Fruit fly (Drosophila melanogaster) whole organism, embryonic: ENCODE measurements around the gene tra.

Experiments used
- Ada2b ChIP-seq: fragments of 200-800 bp; sonication (Bioruptor generic); IDR thresholded peaks from 2 replicates; pipeline ENCODE4 v1.3.6; 2022; ENCODE audit warnings: missing biosample characterization, missing genetic modification characterization
- Antp ChIP-seq: fragments of 200-800 bp; sonication (Bioruptor generic); optimal IDR thresholded peaks from 3 replicates; lab custom pipeline; 2016; ENCODE audit warnings: missing biosample characterization, missing genetic modification characterization
- Blimp-1 ChIP-seq: fragments of 200-800 bp; sonication (Bioruptor generic); optimal IDR thresholded peaks from 3 replicates; lab custom pipeline; 2018; ENCODE audit warnings: missing biosample characterization, missing genetic modification characterization, mild to moderate bottlenecking, moderate library complexity, missing genetic modification reagents
- Bteb2 ChIP-seq: fragments of 200-800 bp; sonication (Bioruptor generic); optimal IDR thresholded peaks from 2 replicates; lab custom pipeline; 2016; ENCODE audit warnings: missing biosample characterization, missing genetic modification characterization
- C15 ChIP-seq: fragments of 200-800 bp; sonication (Bioruptor generic); IDR thresholded peaks from 3 replicates; pipeline ENCODE4 v1.3.6; 2022; ENCODE audit warnings: missing biosample characterization, missing genetic modification characterization
- CG11085 ChIP-seq: fragments of 200-800 bp; sonication (Bioruptor generic); IDR thresholded peaks from 2 replicates; pipeline ENCODE4 v1.3.6; 2022; ENCODE audit warnings: missing biosample characterization, missing genetic modification characterization
- CG12219 ChIP-seq: fragments of 200-800 bp; sonication (Bioruptor generic); optimal IDR thresholded peaks from 3 replicates; lab custom pipeline; 2018; ENCODE audit warnings: missing biosample characterization, mild to moderate bottlenecking, missing genetic modification characterization
- CG14710 ChIP-seq: fragments of 200-800 bp; sonication (Bioruptor generic); optimal IDR thresholded peaks from 3 replicates; lab custom pipeline; 2019; ENCODE audit warnings: missing biosample characterization, mild to moderate bottlenecking, missing genetic modification characterization, moderate library complexity
- CG1529 ChIP-seq: fragments of 200-800 bp; sonication (Bioruptor generic); optimal IDR thresholded peaks from 3 replicates; lab custom pipeline; 2018; ENCODE audit warnings: missing biosample characterization, missing genetic modification characterization
- CG17186 ChIP-seq: fragments of 200-800 bp; sonication (Bioruptor generic); optimal IDR thresholded peaks from 3 replicates; lab custom pipeline; 2017; ENCODE audit warnings: missing biosample characterization, missing genetic modification reagents, missing genetic modification characterization
- CG17361 ChIP-seq: fragments of 200-800 bp; sonication (Bioruptor generic); IDR thresholded peaks from 3 replicates; pipeline ENCODE4 v1.3.6; 2022; ENCODE audit warnings: missing biosample characterization, missing genetic modification characterization
- CG17568 ChIP-seq: fragments of 200-800 bp; sonication (Bioruptor generic); optimal IDR thresholded peaks from 2 replicates; lab custom pipeline; 2018; ENCODE audit warnings: missing biosample characterization, mild to moderate bottlenecking, missing genetic modification characterization, moderate library complexity
- CG17912 ChIP-seq: fragments of 200-800 bp; sonication (Bioruptor generic); optimal IDR thresholded peaks from 2 replicates; lab custom pipeline; 2018; ENCODE audit warnings: missing biosample characterization, mild to moderate bottlenecking, missing genetic modification characterization
- CG18262 ChIP-seq: fragments of 200-800 bp; optimal IDR thresholded peaks from 3 replicates; lab custom pipeline; 2019; ENCODE audit warnings: missing biosample characterization, mild to moderate bottlenecking, missing genetic modification characterization, moderate library complexity
- CG2889 ChIP-seq: fragments of 200-800 bp; sonication (Bioruptor generic); IDR thresholded peaks from 3 replicates; pipeline ENCODE4 v1.3.6; 2022; ENCODE audit warnings: missing biosample characterization, missing genetic modification characterization
- CG30020 ChIP-seq: fragments of 200-800 bp; optimal IDR thresholded peaks from 2 replicates; lab custom pipeline; 2019; ENCODE audit warnings: missing biosample characterization, mild to moderate bottlenecking, missing genetic modification characterization, moderate library complexity
- CG3407 ChIP-seq: fragments of 200-800 bp; sonication (Bioruptor generic); optimal IDR thresholded peaks from 2 replicates; lab custom pipeline; 2018; ENCODE audit warnings: missing biosample characterization, mild to moderate bottlenecking, missing genetic modification characterization
- CG3838 ChIP-seq: fragments of 200-800 bp; sonication (Bioruptor generic); optimal IDR thresholded peaks from 3 replicates; lab custom pipeline; 2016; ENCODE audit warnings: missing biosample characterization, missing genetic modification characterization
- CG4854 ChIP-seq: fragments of 200-800 bp; sonication (Bioruptor generic); optimal IDR thresholded peaks from 2 replicates; lab custom pipeline; 2016; ENCODE audit warnings: missing biosample characterization, missing genetic modification characterization, inconsistent platforms
- CG5953 ChIP-seq: fragments of 200-800 bp; sonication (Bioruptor generic); IDR thresholded peaks from 2 replicates; pipeline ENCODE4 v1.3.6; 2022; ENCODE audit warnings: missing biosample characterization, missing genetic modification characterization
- CG8924 ChIP-seq: fragments of 200-800 bp; optimal IDR thresholded peaks from 3 replicates; lab custom pipeline; 2019; ENCODE audit warnings: missing biosample characterization, mild to moderate bottlenecking, missing genetic modification characterization, moderate library complexity
- CG9797 ChIP-seq: fragments of 200-800 bp; sonication (Bioruptor generic); optimal IDR thresholded peaks from 3 replicates; lab custom pipeline; 2018; ENCODE audit warnings: missing biosample characterization, mild to moderate bottlenecking, missing genetic modification characterization
- Dbx ChIP-seq: fragments of 200-800 bp; sonication (Bioruptor generic); IDR thresholded peaks from 3 replicates; pipeline ENCODE4 v1.3.6; 2022; ENCODE audit warnings: missing biosample characterization, missing genetic modification characterization
- Dip2 ChIP-seq: fragments of 200-800 bp; sonication (Bioruptor generic); IDR thresholded peaks from 2 replicates; pipeline ENCODE4 v1.3.6; 2022; ENCODE audit warnings: missing biosample characterization, missing genetic modification characterization
- ERR ChIP-seq: fragments of 200-800 bp; sonication (Bioruptor generic); optimal IDR thresholded peaks from 2 replicates; lab custom pipeline; 2016; ENCODE audit warnings: missing biosample characterization, missing genetic modification characterization
- Fer1 ChIP-seq: fragments of 200-800 bp; sonication (Bioruptor generic); optimal IDR thresholded peaks from 2 replicates; lab custom pipeline; 2017; ENCODE audit warnings: missing biosample characterization, mild to moderate bottlenecking, missing genetic modification characterization
- MBD-R2 ChIP-seq: fragments of 200-800 bp; sonication (Bioruptor generic); IDR thresholded peaks from 2 replicates; pipeline ENCODE4 v1.3.6; 2022; ENCODE audit warnings: missing biosample characterization, missing genetic modification characterization
- Mad ChIP-seq: fragments of 200-800 bp; sonication (Bioruptor generic); optimal IDR thresholded peaks from 2 replicates; lab custom pipeline; 2016; ENCODE audit warnings: missing biosample characterization, missing genetic modification characterization
- NC2α ChIP-seq: fragments of 200-800 bp; sonication (Bioruptor generic); optimal IDR thresholded peaks from 2 replicates; lab custom pipeline; 2016; ENCODE audit warnings: missing biosample characterization, missing genetic modification characterization
- NFAT ChIP-seq: fragments of 200-800 bp; sonication (Bioruptor generic); IDR thresholded peaks from 2 replicates; pipeline ENCODE4 v1.3.6; 2022; ENCODE audit warnings: missing biosample characterization, missing genetic modification characterization
- Nf-YB ChIP-seq: fragments of 200-800 bp; sonication (Bioruptor generic); optimal IDR thresholded peaks from 3 replicates; lab custom pipeline; 2019; ENCODE audit warnings: missing biosample characterization, mild to moderate bottlenecking, missing genetic modification characterization, moderate library complexity
- Ssrp ChIP-seq: fragments of 200-800 bp; sonication (Bioruptor generic); optimal IDR thresholded peaks from 2 replicates; lab custom pipeline; 2018; ENCODE audit warnings: missing biosample characterization, mild to moderate bottlenecking, missing genetic modification characterization, moderate library complexity
- YL-1 ChIP-seq: fragments of 200-800 bp; sonication (Bioruptor generic); optimal IDR thresholded peaks from 3 replicates; lab custom pipeline; 2017; ENCODE audit warnings: missing biosample characterization, mild to moderate bottlenecking, missing genetic modification characterization
- aop ChIP-seq: fragments of 200-800 bp; sonication (Bioruptor generic); IDR thresholded peaks from 2 replicates; pipeline ENCODE4 v1.3.6; 2022; ENCODE audit warnings: missing biosample characterization, missing genetic modification characterization
- br ChIP-seq: fragments of >200 bp; optimal IDR thresholded peaks from 2 replicates; lab custom pipeline; 2017
- bsh ChIP-seq, 2 experiments: fragments of 200-800 bp; sonication (Bioruptor generic); optimal IDR thresholded peaks; 2 replicates each; lab custom pipeline; 2017 to 2018; ENCODE audit warnings: mild to moderate bottlenecking in 2 of 2, missing biosample characterization in 2 of 2, missing genetic modification characterization in 2 of 2, moderate library complexity in 1 of 2
- ci ChIP-seq: fragments of 200-800 bp; sonication (Bioruptor generic); IDR thresholded peaks from 3 replicates; pipeline ENCODE4 v1.3.6; 2022; ENCODE audit warnings: missing biosample characterization, missing genetic modification characterization
- en ChIP-seq: fragments of 200-800 bp; sonication (Bioruptor generic); optimal IDR thresholded peaks from 2 replicates; lab custom pipeline; 2016; ENCODE audit warnings: missing biosample characterization, missing genetic modification characterization
- grn ChIP-seq: fragments of 200-800 bp; sonication (Bioruptor generic); optimal IDR thresholded peaks from 3 replicates; lab custom pipeline; 2017; ENCODE audit warnings: missing biosample characterization, missing genetic modification characterization
- jigr1 ChIP-seq: fragments of 200-800 bp; sonication (Bioruptor generic); IDR thresholded peaks from 3 replicates; pipeline ENCODE4 v1.3.6; 2022; ENCODE audit warnings: missing biosample characterization, missing genetic modification characterization
- klu ChIP-seq: fragments of 200-800 bp; sonication (Bioruptor generic); IDR thresholded peaks from 2 replicates; pipeline ENCODE4 v1.3.6; 2022; ENCODE audit warnings: missing biosample characterization, missing genetic modification characterization
- mirr ChIP-seq: fragments of 200-800 bp; sonication (Bioruptor generic); optimal IDR thresholded peaks from 3 replicates; lab custom pipeline; 2018; ENCODE audit warnings: missing biosample characterization, mild to moderate bottlenecking, missing genetic modification characterization
- nerfin-2 ChIP-seq: fragments of 200-800 bp; sonication (Bioruptor generic); IDR thresholded peaks from 2 replicates; pipeline ENCODE4 v1.3.6; 2022; ENCODE audit warnings: missing biosample characterization, missing genetic modification characterization; ENCODE audit not compliant: partially characterized antibody
- otp ChIP-seq: fragments of 200-800 bp; sonication (Bioruptor generic); IDR thresholded peaks from 3 replicates; pipeline ENCODE4, ENCODE4 v1.3.6; 2022; ENCODE audit warnings: missing biosample characterization, missing genetic modification characterization
- pum ChIP-seq: fragments of 200-800 bp; sonication (Bioruptor generic); optimal IDR thresholded peaks from 2 replicates; lab custom pipeline; 2016; ENCODE audit warnings: missing biosample characterization, missing genetic modification characterization
- sens-2 ChIP-seq: fragments of 200-800 bp; sonication (Bioruptor generic); IDR thresholded peaks from 2 replicates; pipeline ENCODE4 v1.3.6; 2022; ENCODE audit warnings: missing biosample characterization, missing genetic modification characterization
- sisA ChIP-seq: fragments of 200-800 bp; sonication (Bioruptor generic); IDR thresholded peaks from 2 replicates; pipeline ENCODE4 v1.3.6; 2022; ENCODE audit warnings: missing biosample characterization, missing genetic modification characterization
- sob ChIP-seq: fragments of 200-800 bp; sonication (Bioruptor generic); IDR thresholded peaks from 2 replicates; pipeline ENCODE4 v1.3.6; 2022; ENCODE audit warnings: missing biosample characterization, missing genetic modification characterization
- stc ChIP-seq: fragments of 200-800 bp; sonication (Bioruptor generic); IDR thresholded peaks from 2 replicates; pipeline ENCODE4 v1.3.6; 2022; ENCODE audit warnings: missing biosample characterization, missing genetic modification characterization
- usp ChIP-seq: fragments of >200 bp; optimal IDR thresholded peaks from 2 replicates; lab custom pipeline; 2017; ENCODE audit warnings: missing biosample characterization, missing genetic modification characterization
- wek ChIP-seq: fragments of 200-800 bp; sonication (Bioruptor generic); optimal IDR thresholded peaks from 3 replicates; lab custom pipeline; 2018; ENCODE audit warnings: missing biosample characterization, mild to moderate bottlenecking, missing genetic modification characterization, moderate library complexity
- zfh1 ChIP-seq: fragments of 200-800 bp; sonication (Bioruptor generic); IDR thresholded peaks from 3 replicates; pipeline ENCODE4 v1.3.6; 2022; ENCODE audit warnings: missing biosample characterization, missing genetic modification characterization
- zfh2 ChIP-seq: fragments of 200-800 bp; sonication (Bioruptor generic); optimal IDR thresholded peaks from 2 replicates; lab custom pipeline; 2016; ENCODE audit warnings: missing biosample characterization, missing genetic modification characterization

tra gene

dm6 chr3L:16635566-16636210 is 44.8 kb upstream of the tra start (continued):
- TF ChIP-seq CG9797 (GFP tag; lab: Kevin White, UChicago), result no peak
- no peak for TF ChIP-seq jigr1 (GFP tag; lab: Robert Waterston, UW)
- peak; percentile 64 for TF ChIP-seq CG18262 (tag; lab: Kevin White, UChicago)
- TF ChIP-seq CG3407 (GFP tag; lab: Kevin White, UChicago), result no peak
- TF ChIP-seq grn (GFP tag; lab: Kevin White, UChicago), result no peak
- TF ChIP-seq aop (GFP tag; lab: Robert Waterston, UW), result no peak
- no peak for TF ChIP-seq br
- no peak for TF ChIP-seq CG17186 (GFP tag; lab: Kevin White, UChicago)
- TF ChIP-seq CG17568, result no peak
- TF ChIP-seq NFAT, result no peak
- no peak for TF ChIP-seq Ada2b
- TF ChIP-seq CG2889 (GFP tag; lab: Robert Waterston, UW), result no peak
- no peak for TF ChIP-seq MBD-R2
- no peak for TF ChIP-seq Mad
- peak; percentile 9 for TF ChIP-seq Blimp-1 (GFP tag; lab: Kevin White, UChicago)
- TF ChIP-seq bsh (GFP tag; optimal IDR thresholded peaks at IDR 0.05; lab: Kevin White, UChicago), result peak; percentile 21 to 43
- TF ChIP-seq CG5953, result no peak
- TF ChIP-seq CG1529, result peak; percentile 8
- TF ChIP-seq Antp (GFP tag; lab: Kevin White, UChicago), result no peak
- TF ChIP-seq CG8924, result peak; percentile 30
- no peak for TF ChIP-seq wek (GFP tag; lab: Kevin White, UChicago)
- no peak for TF ChIP-seq CG4854 (GFP tag; lab: Kevin White, UChicago)
- TF ChIP-seq ERR, result no peak
- no peak for TF ChIP-seq nerfin-2 (GFP tag; lab: Robert Waterston, UW)
- no peak for TF ChIP-seq zfh2 (GFP tag; lab: Kevin White, UChicago)
- no peak for TF ChIP-seq CG12219
- TF ChIP-seq zfh1 (GFP tag; lab: Robert Waterston, UW), result no peak
- no peak for TF ChIP-seq NC2α (GFP tag; lab: Kevin White, UChicago)
- no peak for TF ChIP-seq CG30020 (tag; lab: Kevin White, UChicago)
- TF ChIP-seq CG14710 (tag; lab: Kevin White, UChicago), result peak; percentile 29
- TF ChIP-seq CG17912 (GFP tag; lab: Kevin White, UChicago), result no peak
- no peak for TF ChIP-seq usp (GFP tag; lab: Kevin White, UChicago)
- no peak for TF ChIP-seq en
- no peak for TF ChIP-seq CG3838
- no peak for TF ChIP-seq Dip2 (GFP tag; lab: Robert Waterston, UW)
- no peak for TF ChIP-seq otp
- no peak for TF ChIP-seq stc (GFP tag; lab: Robert Waterston, UW)
- TF ChIP-seq sens-2 (GFP tag; lab: Robert Waterston, UW), result no peak
- TF ChIP-seq klu (GFP tag; lab: Robert Waterston, UW), result no peak
- TF ChIP-seq CG17361 (GFP tag; lab: Robert Waterston, UW), result peak; percentile 59; the same call in 2 of the 3 replicates
- TF ChIP-seq mirr (GFP tag; lab: Kevin White, UChicago), result no peak
- TF ChIP-seq C15 (GFP tag; lab: Robert Waterston, UW), result no peak
- TF ChIP-seq Bteb2 (GFP tag; lab: Kevin White, UChicago), result no peak
- no peak for TF ChIP-seq Nf-YB (GFP tag; lab: Kevin White, UChicago)
- TF ChIP-seq ci (GFP tag; lab: Robert Waterston, UW), result no peak
- TF ChIP-seq sisA (GFP tag; lab: Robert Waterston, UW), result no peak
- TF ChIP-seq Fer1, result no peak
- 0 out of 2 replicates have a peak, but pooled peaks have one; percentile 18 for TF ChIP-seq sob (GFP tag; lab: Robert Waterston, UW)
- TF ChIP-seq pum (GFP tag; lab: Kevin White, UChicago), result no peak
- no peak for TF ChIP-seq CG11085 (GFP tag; lab: Robert Waterston, UW)
- no peak for TF ChIP-seq Dbx
- peak; percentile 13 for TF ChIP-seq Ssrp
- no peak for TF ChIP-seq YL-1 (GFP tag; lab: Kevin White, UChicago)
